Worm (Caenorhabditis elegans) whole organism, late embryonic: Measurements from ENCODE around the gene K07F5.6.

Source experiments
- K09A11.1 ChIP-seq: sonication (generic microtip); optimal IDR thresholded peaks from 2 replicates; lab custom pipeline; 2017; ENCODE audit warnings: antibody characterized with exemption, mild to moderate bottlenecking, missing genetic modification characterization, missing compliant biosample characterization; ENCODE audit not compliant: insufficient read depth
- ceh-2 ChIP-seq: sonication (generic microtip); optimal IDR thresholded peaks from 2 replicates; lab custom pipeline; 2016; ENCODE audit warnings: missing genotype, missing genetic modification characterization, missing compliant biosample characterization
- ceh-22 ChIP-seq: sonication (generic microtip); optimal IDR thresholded peaks from 2 replicates; lab custom pipeline; 2017; ENCODE audit warnings: missing biosample characterization, missing genetic modification characterization
- ceh-48 ChIP-seq: sonication (generic microtip); optimal IDR thresholded peaks from 2 replicates; lab custom pipeline; 2016; ENCODE audit warnings: missing genetic modification characterization, inconsistent platforms, missing compliant biosample characterization
- dmd-4 ChIP-seq: sonication (generic microtip); optimal IDR thresholded peaks from 2 replicates; lab custom pipeline; 2016; ENCODE audit warnings: borderline replicate concordance, missing genetic modification characterization, missing compliant biosample characterization
- ets-4 ChIP-seq: sonication (generic microtip); optimal IDR thresholded peaks from 2 replicates; lab custom pipeline; 2016; ENCODE audit warnings: missing genetic modification characterization, missing compliant biosample characterization
- fkh-10 ChIP-seq: fragments of 150-350 bp; optimal IDR thresholded peaks from 2 replicates; lab custom pipeline; 2014; ENCODE audit warnings: missing biosample characterization, missing genetic modification reagents, missing genetic modification characterization
- hlh-8 ChIP-seq: sonication (generic microtip); optimal IDR thresholded peaks from 2 replicates; lab custom pipeline; 2016; ENCODE audit warnings: missing genotype, missing genetic modification characterization, missing compliant biosample characterization
- pha-4 ChIP-seq: fragments of 150-350 bp; optimal IDR thresholded peaks from 2 replicates; lab custom pipeline; 2018; ENCODE audit warnings: missing biosample characterization, missing genetic modification reagents, missing genetic modification characterization
- sdc-2 ChIP-seq: sonication (generic microtip); optimal IDR thresholded peaks from 2 replicates; lab custom pipeline; 2016; ENCODE audit warnings: missing genotype, missing genetic modification characterization, missing compliant biosample characterization
- sox-4 ChIP-seq: sonication (generic microtip); optimal IDR thresholded peaks from 2 replicates; lab custom pipeline; 2017; ENCODE audit warnings: mild to moderate bottlenecking, missing genetic modification characterization, inconsistent platforms, missing compliant biosample characterization
- tbx-2 ChIP-seq: sonication (generic microtip); optimal IDR thresholded peaks from 2 replicates; lab custom pipeline; 2016; ENCODE audit warnings: missing genetic modification characterization, missing compliant biosample characterization

DNA sequence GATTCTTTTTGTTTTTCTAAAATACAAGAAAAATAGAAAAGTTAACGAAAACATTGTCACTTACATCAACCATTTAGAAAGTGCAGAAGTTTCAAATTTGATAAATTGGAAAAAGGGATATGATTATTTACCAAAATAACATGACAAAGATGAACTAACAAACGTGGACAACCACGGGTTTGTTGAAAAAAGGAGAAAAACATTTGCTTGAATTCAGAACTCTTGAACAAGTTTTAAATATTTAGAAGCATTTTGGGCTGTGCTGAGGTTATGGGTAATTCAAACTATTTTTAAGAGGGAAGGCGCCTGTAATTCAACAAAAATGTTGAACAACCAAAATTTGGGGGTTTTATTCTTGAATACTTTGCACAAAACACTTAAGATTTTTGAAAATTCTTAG, 43.4 kb upstream of the K07F5.6 start, which contains the start of gene ttbk-3:
- TF ChIP-seq dmd-4, result no peak
- TF ChIP-seq ceh-22 (tag; lab: Kevin White, UChicago), result no peak
- TF ChIP-seq fkh-10, result no peak
- no peak for TF ChIP-seq hlh-8 (tag; lab: Kevin White, UChicago)
- TF ChIP-seq sox-4 (tag; lab: Kevin White, UChicago), result no peak
- TF ChIP-seq pha-4 (tag; lab: Kevin White, UChicago), result no peak
- no peak for TF ChIP-seq ceh-2 (tag; lab: Kevin White, UChicago)
- TF ChIP-seq sdc-2, result no peak
- TF ChIP-seq ceh-48 (tag; lab: Kevin White, UChicago), result no peak
- no peak for TF ChIP-seq ets-4 (tag; lab: Kevin White, UChicago)
- TF ChIP-seq tbx-2 (tag; lab: Kevin White, UChicago), result no peak
- no peak for TF ChIP-seq K09A11.1 (tag; lab: Kevin White, UChicago)
